Worm (Caenorhabditis elegans) whole organism, L1 larva: ENCODE measurements around the gene dkf-2.

Source experiments
- C04F5.9 ChIP-seq: sonication (generic microtip); optimal IDR thresholded peaks from 2 replicates; lab custom pipeline; 2016; ENCODE audit warnings: missing genetic modification characterization, missing compliant biosample characterization
- C16A3.4 ChIP-seq: fragments of 150-350 bp; optimal IDR thresholded peaks from 2 replicates; lab custom pipeline; 2014; ENCODE audit warnings: missing biosample characterization, missing genetic modification characterization
- C34B4.2 ChIP-seq: sonication (generic microtip); optimal IDR thresholded peaks from 2 replicates; lab custom pipeline; 2017; ENCODE audit warnings: mild to moderate bottlenecking, missing genetic modification characterization, missing compliant biosample characterization
- F16B12.6 ChIP-seq: fragments of 150-350 bp; optimal IDR thresholded peaks from 2 replicates; lab custom pipeline; 2014; ENCODE audit warnings: missing biosample characterization, missing genetic modification characterization
- aha-1 ChIP-seq: fragments of 150-350 bp; optimal IDR thresholded peaks from 2 replicates; lab custom pipeline; 2014; ENCODE audit warnings: missing biosample characterization, missing genetic modification characterization
- alr-1 ChIP-seq: fragments of 200-800 bp; sonication (Bioruptor generic); optimal IDR thresholded peaks from 2 replicates; lab custom pipeline; 2018; ENCODE audit warnings: borderline replicate concordance, mild to moderate bottlenecking, missing genetic modification characterization, missing compliant biosample characterization
- blmp-1 ChIP-seq: fragments of 150-350 bp; optimal IDR thresholded peaks from 2 replicates; lab custom pipeline; 2014; ENCODE audit warnings: missing biosample characterization, missing genetic modification characterization
- ceh-63 ChIP-seq: fragments of 200-800 bp; sonication (Bioruptor generic); optimal IDR thresholded peaks from 2 replicates; lab custom pipeline; 2018; ENCODE audit warnings: mild to moderate bottlenecking, missing genetic modification characterization, missing compliant biosample characterization
- ceh-82 ChIP-seq, 3 experiments: fragments of 150-350 bp in 1 of 3; sonication (generic microtip) in 2 of 3; optimal IDR thresholded peaks; 2 replicates each; lab custom pipeline; 2014 to 2017; ENCODE audit warnings: missing biosample characterization in 3 of 3, missing genetic modification characterization in 3 of 3
- ceh-90 ChIP-seq: sonication (generic microtip); optimal IDR thresholded peaks from 2 replicates; lab custom pipeline; 2016; ENCODE audit warnings: missing genetic modification characterization, missing compliant biosample characterization
- ces-1 ChIP-seq: fragments of 150-350 bp; optimal IDR thresholded peaks from 2 replicates; lab custom pipeline; 2014; ENCODE audit warnings: missing biosample characterization, missing genetic modification reagents, missing genetic modification characterization
- dsc-1 ChIP-seq: sonication (generic microtip); optimal IDR thresholded peaks from 2 replicates; lab custom pipeline; 2016; ENCODE audit warnings: mild to moderate bottlenecking, missing genetic modification characterization, missing compliant biosample characterization
- efl-1 ChIP-seq, 4 experiments: fragments of 150-350 bp; optimal IDR thresholded peaks in 3 of 4; peaks in 1 of 4; 1 replicate in 1 of 4; 2 replicates in 3 of 4; lab custom pipeline; 2014; ENCODE audit warnings: missing biosample characterization in 2 of 4, missing genetic modification characterization in 2 of 4, missing genetic modification reagents in 2 of 4
- fkh-4 ChIP-seq: sonication (generic microtip); optimal IDR thresholded peaks from 2 replicates; lab custom pipeline; 2016; ENCODE audit warnings: missing compliant biosample characterization, missing genetic modification characterization, borderline replicate concordance
- hlh-17 ChIP-seq: fragments of 200-800 bp; sonication (Bioruptor generic); optimal IDR thresholded peaks from 2 replicates; lab custom pipeline; 2018; ENCODE audit warnings: missing genetic modification characterization, mild to moderate bottlenecking, missing compliant biosample characterization, moderate library complexity, borderline replicate concordance
- hpl-2 ChIP-seq: fragments of 150-350 bp; optimal IDR thresholded peaks from 2 replicates; lab custom pipeline; 2014; ENCODE audit warnings: missing biosample characterization, missing genetic modification reagents, missing genetic modification characterization
- irx-1 ChIP-seq: sonication (generic microtip); optimal IDR thresholded peaks from 2 replicates; lab custom pipeline; 2016; ENCODE audit warnings: missing genetic modification characterization, missing compliant biosample characterization
- lin-14 ChIP-seq: fragments of 200-800 bp; sonication (Bioruptor generic); optimal IDR thresholded peaks from 2 replicates; lab custom pipeline; 2018; ENCODE audit warnings: mild to moderate bottlenecking, missing genetic modification characterization, moderate library complexity, missing compliant biosample characterization
- lin-39 ChIP-seq: fragments of 150-350 bp; optimal IDR thresholded peaks from 2 replicates; lab custom pipeline; 2014; ENCODE audit warnings: missing biosample characterization, missing genetic modification reagents, missing genetic modification characterization
- mef-2 ChIP-seq: fragments of 150-350 bp; optimal IDR thresholded peaks from 2 replicates; lab custom pipeline; 2014; ENCODE audit warnings: missing biosample characterization, missing genetic modification characterization
- nhr-11 ChIP-seq: fragments of 150-350 bp; optimal IDR thresholded peaks from 2 replicates; lab custom pipeline; 2014; ENCODE audit warnings: missing biosample characterization, missing genetic modification characterization
- nhr-19 ChIP-seq: fragments of 200-800 bp; sonication (Bioruptor generic); conservative IDR thresholded peaks from 2 replicates; pipeline ENCODE4 v1.3.6; 2022; ENCODE audit warnings: missing genetic modification characterization, missing compliant biosample characterization
- nhr-47 ChIP-seq: sonication (generic microtip); optimal IDR thresholded peaks from 2 replicates; lab custom pipeline; 2016; ENCODE audit warnings: mild to moderate bottlenecking, missing genetic modification characterization, moderate library complexity, missing compliant biosample characterization
- nhr-85 ChIP-seq: sonication (generic microtip); peaks from one replicate; lab custom pipeline; 2016; ENCODE audit warnings: missing genetic modification characterization, inconsistent platforms, missing compliant biosample characterization
- nhr-90 ChIP-seq: sonication (generic microtip); optimal IDR thresholded peaks from 2 replicates; lab custom pipeline; 2016; ENCODE audit warnings: mild to moderate bottlenecking, missing genetic modification characterization, missing compliant biosample characterization; ENCODE audit not compliant: poor library complexity
- sptf-1 ChIP-seq: fragments of 150-350 bp; optimal IDR thresholded peaks from 2 replicates; lab custom pipeline; 2014; ENCODE audit warnings: missing biosample characterization, missing genetic modification characterization
- sup-37 ChIP-seq: fragments of 200-800 bp; sonication (Bioruptor generic); optimal IDR thresholded peaks from 2 replicates; lab custom pipeline; 2018; ENCODE audit warnings: mild to moderate bottlenecking, missing genetic modification characterization, missing compliant biosample characterization
- swsn-7 ChIP-seq: sonication (generic microtip); optimal IDR thresholded peaks from 2 replicates; lab custom pipeline; 2016; ENCODE audit warnings: missing genetic modification characterization, missing compliant biosample characterization
- unc-130 ChIP-seq: fragments of 150-350 bp; optimal IDR thresholded peaks from 2 replicates; lab custom pipeline; 2017; ENCODE audit warnings: missing biosample characterization, missing genetic modification characterization, inconsistent platforms
- unc-30 ChIP-seq: sonication (generic microtip); optimal IDR thresholded peaks from 2 replicates; lab custom pipeline; 2017; ENCODE audit warnings: missing biosample characterization, missing genetic modification characterization
- zip-4 ChIP-seq: fragments of 200-800 bp; sonication (Bioruptor generic); optimal IDR thresholded peaks from 2 replicates; lab custom pipeline; 2018; ENCODE audit warnings: mild to moderate bottlenecking, missing genetic modification characterization, moderate library complexity, missing compliant biosample characterization
- ztf-4 ChIP-seq: fragments of 150-350 bp; optimal IDR thresholded peaks from 2 replicates; lab custom pipeline; 2014; ENCODE audit warnings: missing biosample characterization, missing genetic modification characterization

dkf-2 gene

ce11 chrV:16739100-16739499 lies 8.3 kb upstream of the dkf-2 start, which contains the start of the genes clec-29 and clec-39:
Gene clec-29, minus strand, starts transcription at chrV:16739200.
Gene clec-39, plus strand, starts transcription at chrV:16739268.
- TF ChIP-seq unc-130 (tag; lab: Kevin White, UChicago) (no peak), sptf-1 (tag; lab: Kevin White, UChicago) (no peak), lin-39 (no peak), ceh-82 (tag; optimal IDR thresholded peaks at IDR 0.05; lab: Kevin White, UChicago) (no peak), hlh-17 (no peak), blmp-1 (tag; lab: Kevin White, UChicago) (no peak), aha-1 (tag; lab: Kevin White, UChicago) (no peak), ceh-90 (tag; lab: Kevin White, UChicago) (no peak), fkh-4 (tag; lab: Kevin White, UChicago) (no peak), C34B4.2 (no peak), ces-1 (GFP tag; lab: Kevin White, UChicago) (no peak), zip-4 (GFP tag; lab: Kevin White, UChicago) (no peak), C16A3.4 (no peak), nhr-90 (tag; lab: Kevin White, UChicago) (no peak), sup-37 (no peak), C04F5.9 (tag; lab: Kevin White, UChicago) (no peak), hpl-2 (GFP tag; lab: Kevin White, UChicago) (no peak), nhr-85 (tag; lab: Kevin White, UChicago) (no peak), nhr-19 (GFP tag; lab: Robert Waterston, UW) (no peak), unc-30 (tag; lab: Kevin White, UChicago) (no peak)

- TF ChIP-seq lin-14 (GFP tag; lab: Kevin White, UChicago) (no peak), dsc-1 (tag; lab: Kevin White, UChicago) (no peak), ceh-63 (GFP tag; lab: Kevin White, UChicago) (no peak), swsn-7 (no peak), ztf-4 (tag; lab: Kevin White, UChicago) (no peak)
- TF ChIP-seq, all 84 proteins: peak for 0
Observed at ce11 chrV:16742123-16742522, 5.3 kb upstream of the dkf-2 start, which contains the start of gene T25E12.6. Gene T25E12.6, plus strand, starts transcription at chrV:16742423.

- TF ChIP-seq nhr-47 (tag; lab: Kevin White, UChicago): no peak
Observed at ce11 chrV:16744783-16745182, 2.6 kb upstream of the dkf-2 start.

- TF ChIP-seq nhr-11 (tag; lab: Kevin White, UChicago): no peak
- no peak for TF ChIP-seq hlh-17
- no peak for TF ChIP-seq irx-1 (tag; lab: Kevin White, UChicago)
- no peak for TF ChIP-seq unc-30 (tag; lab: Kevin White, UChicago)
- no peak for TF ChIP-seq mef-2 (tag; lab: Kevin White, UChicago)
- no peak for TF ChIP-seq dsc-1 (tag; lab: Kevin White, UChicago)
- no peak for TF ChIP-seq alr-1
- no peak for TF ChIP-seq nhr-47 (tag; lab: Kevin White, UChicago)
- TF ChIP-seq F16B12.6: no peak
Observed at ce11 chrV:16745214-16745613, 2.2 kb upstream of the dkf-2 start.

- TF ChIP-seq irx-1 (tag; lab: Kevin White, UChicago): no peak
- TF ChIP-seq blmp-1 (tag; lab: Kevin White, UChicago): no peak
- TF ChIP-seq hpl-2 (GFP tag; lab: Kevin White, UChicago): peak; percentile 61
- peak in 1 of 2 experiments; percentile 68 for TF ChIP-seq efl-1 (optimal IDR thresholded peaks at IDR 0.05; lab: Kevin White, UChicago)
- TF ChIP-seq efl-1 (GFP tag; optimal IDR thresholded peaks at IDR 0.05 in 1 of 2; lab: Kevin White, UChicago): no peak
Observed at ce11 chrV:16746231-16746990, 1.0 kb upstream of the dkf-2 start, which contains the start of gene gyg-2. Gene gyg-2, minus strand, starts transcription at chrV:16746258.
